Fruit fly (Drosophila melanogaster) whole organism, embryonic: Measurements from ENCODE around the gene Indy.

Experiments
- Awh ChIP-seq: fragments of 200-800 bp; sonication (Bioruptor generic); IDR thresholded peaks from 2 replicates; pipeline ENCODE4, ENCODE4 v1.3.6; 2022; ENCODE audit warnings: missing biosample characterization, missing genetic modification characterization
- CG11085 ChIP-seq: fragments of 200-800 bp; sonication (Bioruptor generic); IDR thresholded peaks from 2 replicates; pipeline ENCODE4 v1.3.6; 2022; ENCODE audit warnings: missing biosample characterization, missing genetic modification characterization
- CG11723 ChIP-seq: fragments of 200-800 bp; sonication (Bioruptor generic); optimal IDR thresholded peaks from 2 replicates; lab custom pipeline; 2017; ENCODE audit warnings: missing biosample characterization, mild to moderate bottlenecking, missing genetic modification characterization
- CG12769 ChIP-seq: fragments of 200-800 bp; sonication (Bioruptor generic); optimal IDR thresholded peaks from 2 replicates; lab custom pipeline; 2019; ENCODE audit warnings: missing biosample characterization, mild to moderate bottlenecking, missing genetic modification characterization, moderate library complexity
- CG17359 ChIP-seq: fragments of 200-800 bp; sonication (Bioruptor generic); optimal IDR thresholded peaks from 3 replicates; lab custom pipeline; 2018; ENCODE audit warnings: missing biosample characterization, mild to moderate bottlenecking, missing genetic modification characterization, moderate library complexity
- CG17361 ChIP-seq: fragments of 200-800 bp; sonication (Bioruptor generic); IDR thresholded peaks from 3 replicates; pipeline ENCODE4 v1.3.6; 2022; ENCODE audit warnings: missing biosample characterization, missing genetic modification characterization
- CG18764 ChIP-seq: fragments of 200-800 bp; sonication (Bioruptor generic); optimal IDR thresholded peaks from 3 replicates; lab custom pipeline; 2016; ENCODE audit warnings: missing biosample characterization, missing genetic modification characterization
- CG2199 ChIP-seq: fragments of 200-800 bp; sonication (Bioruptor generic); IDR thresholded peaks from 3 replicates; pipeline ENCODE4 v1.3.6; 2022; ENCODE audit warnings: missing biosample characterization, missing genetic modification characterization
- CG2202 ChIP-seq: fragments of 200-800 bp; sonication (Bioruptor generic); optimal IDR thresholded peaks from 2 replicates; lab custom pipeline; 2018; ENCODE audit warnings: missing biosample characterization, mild to moderate bottlenecking, missing genetic modification characterization
- CG3163 ChIP-seq: fragments of 200-800 bp; sonication (Bioruptor generic); optimal IDR thresholded peaks from 3 replicates; lab custom pipeline; 2016; ENCODE audit warnings: missing biosample characterization, missing genetic modification characterization
- CG32767 ChIP-seq: fragments of 200-800 bp; sonication (Bioruptor generic); IDR thresholded peaks from 2 replicates; pipeline ENCODE4 v1.3.6; 2022; ENCODE audit warnings: missing biosample characterization, missing genetic modification characterization
- CG34224 ChIP-seq: fragments of 200-800 bp; sonication (Bioruptor generic); IDR thresholded peaks from 3 replicates; pipeline ENCODE4 v1.3.6; 2022; ENCODE audit warnings: missing biosample characterization, missing genetic modification characterization; ENCODE audit not compliant: partially characterized antibody
- CG34422 ChIP-seq: fragments of 200-800 bp; sonication (Bioruptor generic); IDR thresholded peaks from 3 replicates; pipeline ENCODE4 v1.3.6; 2022; ENCODE audit warnings: missing biosample characterization, missing genetic modification characterization
- CG42726 ChIP-seq: fragments of 200-800 bp; sonication (Bioruptor generic); IDR thresholded peaks from 2 replicates; pipeline ENCODE4 v1.3.6; 2022; ENCODE audit warnings: missing biosample characterization, missing genetic modification characterization; ENCODE audit not compliant: partially characterized antibody
- CG4328 ChIP-seq: fragments of 200-800 bp; sonication (Bioruptor generic); optimal IDR thresholded peaks from 3 replicates; lab custom pipeline; 2017; ENCODE audit warnings: missing biosample characterization, missing genetic modification reagents, missing genetic modification characterization
- CG4617 ChIP-seq: fragments of 200-800 bp; sonication (Bioruptor generic); optimal IDR thresholded peaks from 3 replicates; lab custom pipeline; 2016; ENCODE audit warnings: missing biosample characterization, missing genetic modification characterization, borderline replicate concordance
- CG7928 ChIP-seq: fragments of 200-800 bp; sonication (Bioruptor generic); optimal IDR thresholded peaks from 2 replicates; lab custom pipeline; 2017; ENCODE audit warnings: missing biosample characterization, mild to moderate bottlenecking, missing genetic modification characterization
- CoRest ChIP-seq: fragments of 200-800 bp; sonication (Bioruptor generic); optimal IDR thresholded peaks from 3 replicates; lab custom pipeline; 2018; ENCODE audit warnings: missing biosample characterization, mild to moderate bottlenecking, missing genetic modification characterization, moderate library complexity
- CrebB ChIP-seq: fragments of 200-800 bp; sonication (Bioruptor generic); optimal IDR thresholded peaks from 3 replicates; lab custom pipeline; 2018; ENCODE audit warnings: missing biosample characterization, mild to moderate bottlenecking, missing genetic modification characterization
- E2f2 ChIP-seq: fragments of 200-800 bp; sonication (Bioruptor generic); IDR thresholded peaks from 2 replicates; pipeline ENCODE4 v1.3.6; 2022; ENCODE audit warnings: missing biosample characterization, missing genetic modification characterization
- Ets65A ChIP-seq: fragments of 200-800 bp; sonication (Bioruptor generic); peaks from one replicate; lab custom pipeline; 2016; ENCODE audit warnings: missing biosample characterization, missing genetic modification characterization
- H2.0 ChIP-seq: fragments of 200-800 bp; sonication (Bioruptor generic); IDR thresholded peaks from 2 replicates; pipeline ENCODE4 v1.3.6; 2022; ENCODE audit warnings: missing biosample characterization, missing genetic modification characterization
- HHEX ChIP-seq: fragments of 200-800 bp; sonication (Bioruptor generic); optimal IDR thresholded peaks from 3 replicates; lab custom pipeline; 2017; ENCODE audit warnings: missing biosample characterization, mild to moderate bottlenecking, missing genetic modification characterization, missing genetic modification reagents
- HLH3B ChIP-seq: fragments of 200-800 bp; sonication (Bioruptor generic); IDR thresholded peaks from 2 replicates; pipeline ENCODE4 v1.3.6; 2022; ENCODE audit warnings: missing biosample characterization, missing genetic modification characterization
- Lim3 ChIP-seq: fragments of 200-800 bp; sonication (Bioruptor generic); IDR thresholded peaks from 2 replicates; pipeline ENCODE4 v1.3.6; 2022; ENCODE audit warnings: missing biosample characterization, missing genetic modification characterization
- Mad ChIP-seq: fragments of 200-800 bp; sonication (Bioruptor generic); optimal IDR thresholded peaks from 2 replicates; lab custom pipeline; 2016; ENCODE audit warnings: missing biosample characterization, missing genetic modification characterization
- Xbp1 ChIP-seq: fragments of 200-800 bp; sonication (Bioruptor generic); optimal IDR thresholded peaks from 3 replicates; lab custom pipeline; 2016; ENCODE audit warnings: missing biosample characterization, mild to moderate bottlenecking, missing genetic modification characterization
- bigmax ChIP-seq: fragments of 200-800 bp; sonication (Bioruptor generic); optimal IDR thresholded peaks from 2 replicates; lab custom pipeline; 2018; ENCODE audit warnings: missing biosample characterization, mild to moderate bottlenecking, missing genetic modification characterization
- bowl ChIP-seq: fragments of 200-800 bp; sonication (Bioruptor generic); IDR thresholded peaks from 2 replicates; pipeline ENCODE4 v1.3.6; 2022; ENCODE audit warnings: missing biosample characterization, missing genetic modification characterization
- bsh ChIP-seq, 2 experiments: fragments of 200-800 bp; sonication (Bioruptor generic); optimal IDR thresholded peaks; 2 replicates each; lab custom pipeline; 2017 to 2018; ENCODE audit warnings: mild to moderate bottlenecking in 2 of 2, missing biosample characterization in 2 of 2, missing genetic modification characterization in 2 of 2, moderate library complexity in 1 of 2
- cas ChIP-seq: fragments of 200-800 bp; sonication (Bioruptor generic); IDR thresholded peaks from 2 replicates; pipeline ENCODE4 v1.3.6; 2022; ENCODE audit warnings: missing biosample characterization, missing genetic modification characterization
- cato ChIP-seq: fragments of 200-800 bp; sonication (Bioruptor generic); optimal IDR thresholded peaks from 2 replicates; lab custom pipeline; 2016; ENCODE audit warnings: missing biosample characterization, missing genetic modification characterization, borderline replicate concordance
- dimm ChIP-seq: fragments of 200-800 bp; sonication (Bioruptor generic); IDR thresholded peaks from 2 replicates; pipeline ENCODE4 v1.3.6; 2022; ENCODE audit warnings: missing biosample characterization, missing genetic modification characterization
- fd102C ChIP-seq: fragments of 200-800 bp; sonication (Bioruptor generic); optimal IDR thresholded peaks from 2 replicates; lab custom pipeline; 2018; ENCODE audit warnings: missing biosample characterization, mild to moderate bottlenecking, missing genetic modification characterization, moderate library complexity
- ftz-f1 ChIP-seq: fragments of 200-800 bp; sonication (Bioruptor generic); optimal IDR thresholded peaks from 2 replicates; lab custom pipeline; 2016; ENCODE audit warnings: missing biosample characterization, missing genetic modification characterization
- gem ChIP-seq: fragments of 200-800 bp; sonication (Bioruptor generic); optimal IDR thresholded peaks from 2 replicates; lab custom pipeline; 2019; ENCODE audit warnings: missing biosample characterization, mild to moderate bottlenecking, missing genetic modification characterization, moderate library complexity
- grau ChIP-seq: fragments of 200-800 bp; optimal IDR thresholded peaks from 3 replicates; lab custom pipeline; 2019; ENCODE audit warnings: missing biosample characterization, mild to moderate bottlenecking, missing genetic modification characterization, moderate library complexity
- hbn ChIP-seq: fragments of 200-800 bp; sonication (Bioruptor generic); IDR thresholded peaks from 2 replicates; pipeline ENCODE4 v1.3.6; 2022; ENCODE audit warnings: missing biosample characterization, missing genetic modification characterization; ENCODE audit not compliant: partially characterized antibody
- insv ChIP-seq, 2 experiments: fragments of 200-800 bp; sonication (Bioruptor generic); optimal IDR thresholded peaks; 3 replicates each; lab custom pipeline; 2016 to 2018; ENCODE audit warnings: missing biosample characterization in 2 of 2, missing genetic modification characterization in 2 of 2
- kni ChIP-seq: fragments of 200-800 bp; sonication (Bioruptor generic); optimal IDR thresholded peaks from 3 replicates; lab custom pipeline; 2017; ENCODE audit warnings: mild to moderate bottlenecking, missing biosample characterization, missing genetic modification reagents, missing genetic modification characterization
- lilli ChIP-seq: fragments of 200-800 bp; sonication (Bioruptor generic); optimal IDR thresholded peaks from 3 replicates; lab custom pipeline; 2016; ENCODE audit warnings: missing biosample characterization, missing genetic modification characterization
- lov ChIP-seq, 2 experiments: fragments of 200-800 bp in 1 of 2; fragments of >200 bp in 1 of 2; sonication (Bioruptor generic) in 1 of 2; IDR thresholded peaks in 1 of 2; optimal IDR thresholded peaks in 1 of 2; 2 replicates in 1 of 2; 3 replicates in 1 of 2; pipeline versions ENCODE4 v1.3.6 to Lab custom; 2017 to 2022; ENCODE audit warnings: missing biosample characterization in 1 of 2, missing genetic modification characterization in 1 of 2
- odd ChIP-seq: fragments of 200-800 bp; sonication (Bioruptor generic); optimal IDR thresholded peaks from 2 replicates; lab custom pipeline; 2017; ENCODE audit warnings: missing biosample characterization, mild to moderate bottlenecking, missing genetic modification characterization
- onecut ChIP-seq: fragments of 200-800 bp; sonication (Bioruptor generic); IDR thresholded peaks from 2 replicates; pipeline ENCODE4 v1.3.6; 2022; ENCODE audit warnings: missing biosample characterization, missing genetic modification characterization
- sd ChIP-seq: fragments of 200-800 bp; sonication (Bioruptor generic); optimal IDR thresholded peaks from 3 replicates; lab custom pipeline; 2018; ENCODE audit warnings: missing biosample characterization, mild to moderate bottlenecking, missing genetic modification characterization, moderate library complexity
- sens-2 ChIP-seq: fragments of 200-800 bp; sonication (Bioruptor generic); IDR thresholded peaks from 2 replicates; pipeline ENCODE4 v1.3.6; 2022; ENCODE audit warnings: missing biosample characterization, missing genetic modification characterization
- stwl ChIP-seq: fragments of 200-800 bp; sonication (Bioruptor generic); optimal IDR thresholded peaks from 3 replicates; lab custom pipeline; 2018; ENCODE audit warnings: missing biosample characterization, mild to moderate bottlenecking, missing genetic modification characterization, moderate library complexity
- tx ChIP-seq: fragments of 200-800 bp; sonication (Bioruptor generic); optimal IDR thresholded peaks from 2 replicates; lab custom pipeline; 2016; ENCODE audit warnings: missing biosample characterization, missing genetic modification characterization
- vvl ChIP-seq: fragments of 200-800 bp; sonication (Bioruptor generic); IDR thresholded peaks from 2 replicates; pipeline ENCODE4 v1.3.6; 2022; ENCODE audit warnings: missing biosample characterization, missing genetic modification characterization
- wdn ChIP-seq: fragments of 200-800 bp; sonication (Bioruptor generic); IDR thresholded peaks from 2 replicates; pipeline ENCODE4 v1.3.6; 2022; ENCODE audit warnings: missing biosample characterization, missing genetic modification characterization

The Indy gene

dm6 chr3L:18848436-18848835 lies 2.4 kb upstream of the Indy start (continued):
- TF ChIP-seq CG3163 (GFP tag; lab: Kevin White, UChicago) (peak; percentile 76), sens-2 (GFP tag; lab: Robert Waterston, UW) (no peak), CG4328 (GFP tag; lab: Kevin White, UChicago) (peak; percentile 20), grau (tag; lab: Kevin White, UChicago) (no peak), Lim3 (no peak), bsh (GFP tag; optimal IDR thresholded peaks at IDR 0.05; lab: Kevin White, UChicago) (no peak), CG11723 (GFP tag; lab: Kevin White, UChicago) (peak; percentile 34), ftz-f1 (GFP tag; lab: Kevin White, UChicago) (peak; percentile 83), CG12769 (tag; lab: Kevin White, UChicago) (peak; percentile 65), wdn (GFP tag; lab: Robert Waterston, UW) (no peak), insv (GFP tag; optimal IDR thresholded peaks at IDR 0.05; lab: Kevin White, UChicago) (peak in 1 of 2 experiments; percentile 65), CG7928 (GFP tag; lab: Kevin White, UChicago) (peak; percentile 5), CG34422 (GFP tag; lab: Robert Waterston, UW) (no peak; the same call in 2 of the 3 replicates), Ets65A (GFP tag; lab: Kevin White, UChicago) (peak; percentile 91), gem (tag; lab: Kevin White, UChicago) (peak; percentile 61), vvl (GFP tag; lab: Robert Waterston, UW) (peak; percentile 82; the same call in 1 of the 2 replicates), fd102C (GFP tag; lab: Kevin White, UChicago) (peak; percentile 63), odd (GFP tag; lab: Kevin White, UChicago) (peak; percentile 50), bigmax (GFP tag; lab: Kevin White, UChicago) (no peak), Mad (GFP tag; lab: Kevin White, UChicago) (peak; percentile 84), CG2202 (tag; lab: Kevin White, UChicago) (peak; percentile 35), cato (GFP tag; lab: Kevin White, UChicago) (peak; percentile 5), kni (GFP tag; lab: Kevin White, UChicago) (no peak), E2f2 (peak; percentile 37; the same call in 1 of the 2 replicates), CG32767 (GFP tag; lab: Robert Waterston, UW) (no peak), stwl (tag; lab: Kevin White, UChicago) (peak; percentile 66), lilli (peak; percentile 72), onecut (GFP tag; lab: Robert Waterston, UW) (peak; percentile 60; the same call in 1 of the 2 replicates), CG18764 (GFP tag; lab: Kevin White, UChicago) (peak; percentile 48), tx (GFP tag; lab: Kevin White, UChicago) (peak; percentile 50), sd (tag; lab: Kevin White, UChicago) (no peak), lov (optimal IDR thresholded peaks at IDR 0.05; lab: Kevin White, UChicago) (no peak), lov (GFP tag; IDR thresholded peaks at IDR 0.05; lab: Robert Waterston, UW) (no peak; the same call in 2 of the 3 replicates), bowl (GFP tag; lab: Robert Waterston, UW) (no peak; the same call in 1 of the 2 replicates), CG17359 (tag; lab: Kevin White, UChicago) (peak; percentile 74), hbn (GFP tag; lab: Robert Waterston, UW) (no peak), cas (GFP tag; lab: Robert Waterston, UW) (no peak), CG11085 (peak; percentile 52; the same call in 1 of the 2 replicates), CG34224 (GFP tag; lab: Robert Waterston, UW) (no peak), CrebB (tag; lab: Kevin White, UChicago) (peak; percentile 36), Awh (no peak), dimm (no peak), HLH3B (GFP tag; lab: Robert Waterston, UW) (no peak; the same call in 1 of the 2 replicates), CG4617 (GFP tag; lab: Kevin White, UChicago) (peak; percentile 32), CG2199 (GFP tag; lab: Robert Waterston, UW) (peak; percentile 95), CG42726 (no peak; the same call in 1 of the 2 replicates), HHEX (GFP tag; lab: Kevin White, UChicago) (peak; percentile 75), CG17361 (GFP tag; lab: Robert Waterston, UW) (peak; percentile 63; the same call in 1 of the 3 replicates), CoRest (tag; lab: Kevin White, UChicago) (peak; percentile 56), Xbp1 (GFP tag; lab: Kevin White, UChicago) (peak; percentile 84), H2.0 (no peak; the same call in 1 of the 2 replicates)
